Worm (Caenorhabditis elegans) whole organism, L4 larva: ENCODE data around the gene R08C7.11.

Experiments
- F10B5.3 ChIP-seq: sonication (generic microtip); optimal IDR thresholded peaks from 2 replicates; lab custom pipeline; 2016; ENCODE audit warnings: mild to moderate bottlenecking, missing genetic modification characterization, missing compliant biosample characterization
- F26F4.8 ChIP-seq: fragments of 200-800 bp; sonication (Bioruptor generic); conservative IDR thresholded peaks from 2 replicates; pipeline ENCODE4 v1.3.6; 2022; ENCODE audit warnings: missing genetic modification characterization, missing compliant biosample characterization
- F37D6.2 ChIP-seq: sonication (generic microtip); optimal IDR thresholded peaks from 2 replicates; lab custom pipeline; 2016; ENCODE audit warnings: mild to moderate bottlenecking, missing genetic modification characterization, missing compliant biosample characterization
- Y105C5A.15 ChIP-seq: fragments of 200-800 bp; sonication (Bioruptor generic); IDR thresholded peaks from 2 replicates; pipeline ENCODE4 v1.3.6; 2022; ENCODE audit warnings: missing genetic modification characterization, missing compliant biosample characterization
- Y48G9A.11 ChIP-seq: fragments of 200-800 bp; sonication (Bioruptor generic); IDR thresholded peaks from 2 replicates; pipeline ENCODE4 v1.3.6; 2022; ENCODE audit warnings: missing genetic modification reagents, missing genetic modification characterization, missing compliant biosample characterization
- Y5F2A.4 ChIP-seq: fragments of 200-800 bp; sonication (Bioruptor generic); optimal IDR thresholded peaks from 2 replicates; lab custom pipeline; 2018; ENCODE audit warnings: mild to moderate bottlenecking, missing genetic modification characterization, missing compliant biosample characterization
- Y75B8A.6 ChIP-seq: fragments of 200-800 bp; sonication (Bioruptor generic); IDR thresholded peaks from 2 replicates; pipeline ENCODE4 v1.3.6; 2022; ENCODE audit warnings: missing genetic modification reagents, missing genetic modification characterization, missing compliant biosample characterization
- ZK337.2 ChIP-seq: fragments of 200-800 bp; sonication (Bioruptor generic); IDR thresholded peaks from 2 replicates; pipeline ENCODE4 v1.3.6; 2022; ENCODE audit warnings: missing genetic modification reagents, missing genetic modification characterization, missing compliant biosample characterization
- ZK546.5 ChIP-seq, 2 experiments: sonication (generic microtip); optimal IDR thresholded peaks; 2 replicates each; lab custom pipeline; 2017; ENCODE audit warnings: missing biosample characterization in 2 of 2, missing genetic modification characterization in 2 of 2
- aly-2 ChIP-seq: sonication (generic microtip); optimal IDR thresholded peaks from 2 replicates; lab custom pipeline; 2018; ENCODE audit warnings: missing biosample characterization, missing genetic modification characterization
- ama-1 ChIP-seq: fragments of 150-350 bp; optimal IDR thresholded peaks from 2 replicates; lab custom pipeline; 2014; ENCODE audit warnings: inconsistent platforms, mixed read lengths
- attf-4 ChIP-seq: sonication (generic microtip); optimal IDR thresholded peaks from 3 replicates; lab custom pipeline; 2017; ENCODE audit warnings: missing biosample characterization, missing genetic modification characterization
- ceh-82 ChIP-seq: sonication (generic microtip); optimal IDR thresholded peaks from 2 replicates; lab custom pipeline; 2017; ENCODE audit warnings: missing biosample characterization, missing genetic modification characterization
- ces-1 ChIP-seq: fragments of 150-350 bp; sonication (generic microtip); optimal IDR thresholded peaks from 4 replicates; lab custom pipeline; 2014; ENCODE audit warnings: missing biosample characterization, missing genetic modification reagents, missing genetic modification characterization
- cey-2 ChIP-seq: sonication (generic microtip); optimal IDR thresholded peaks from 3 replicates; lab custom pipeline; 2017; ENCODE audit warnings: missing genetic modification characterization, mild to moderate bottlenecking, missing compliant biosample characterization, antibody characterized with exemption, borderline replicate concordance; ENCODE audit not compliant: insufficient read depth
- dmd-6 ChIP-seq: fragments of 200-800 bp; sonication (Bioruptor generic); IDR thresholded peaks from 2 replicates; pipeline ENCODE4 v1.3.6; 2022; ENCODE audit warnings: missing genetic modification reagents, missing genetic modification characterization, missing compliant biosample characterization
- dmd-8 ChIP-seq: fragments of 200-800 bp; sonication (Bioruptor generic); IDR thresholded peaks from 2 replicates; pipeline ENCODE4 v1.3.6; 2022; ENCODE audit warnings: missing genetic modification characterization, missing compliant biosample characterization
- duxl-1 ChIP-seq: sonication (generic microtip); optimal IDR thresholded peaks from 2 replicates; lab custom pipeline; 2016; ENCODE audit warnings: mild to moderate bottlenecking, missing genetic modification characterization, moderate library complexity, missing compliant biosample characterization; ENCODE audit not compliant: poor library complexity
- dve-1 ChIP-seq: sonication (generic microtip); optimal IDR thresholded peaks from 2 replicates; lab custom pipeline; 2017; ENCODE audit warnings: antibody characterized with exemption, mild to moderate bottlenecking, missing genetic modification characterization, missing compliant biosample characterization; ENCODE audit not compliant: insufficient read depth
- fkh-10 ChIP-seq: fragments of 150-350 bp; optimal IDR thresholded peaks from 2 replicates; lab custom pipeline; 2014; ENCODE audit warnings: missing biosample characterization, missing genetic modification reagents, missing genetic modification characterization
- fos-1 ChIP-seq: fragments of 150-350 bp; optimal IDR thresholded peaks from 2 replicates; lab custom pipeline; 2014; ENCODE audit warnings: missing biosample characterization, missing genetic modification characterization
- hif-1 ChIP-seq, 2 experiments: sonication (generic microtip); optimal IDR thresholded peaks; 2 replicates each; lab custom pipeline; 2016 to 2017; ENCODE audit warnings: missing compliant biosample characterization in 2 of 2, missing genetic modification characterization in 2 of 2, missing genetic modification reagents in 2 of 2, missing genotype in 2 of 2, mild to moderate bottlenecking in 1 of 2
- hmg-1.1 ChIP-seq: fragments of 200-800 bp; sonication (Bioruptor generic); IDR thresholded peaks from 2 replicates; pipeline ENCODE4 v1.3.6; 2022; ENCODE audit warnings: missing genetic modification reagents, missing genetic modification characterization, missing compliant biosample characterization
- jun-1 ChIP-seq: fragments of 150-350 bp; optimal IDR thresholded peaks from 2 replicates; lab custom pipeline; 2014; ENCODE audit warnings: missing biosample characterization, missing genetic modification reagents, missing genetic modification characterization
- lin-1 ChIP-seq: fragments of 200-800 bp; sonication (Bioruptor generic); IDR thresholded peaks from 2 replicates; pipeline ENCODE4 v1.3.6; 2022; ENCODE audit warnings: missing genetic modification reagents, missing genetic modification characterization, missing compliant biosample characterization
- lin-15B ChIP-seq: fragments of 150-350 bp; sonication (generic microtip); optimal IDR thresholded peaks from 3 replicates; lab custom pipeline; 2014; ENCODE audit warnings: missing biosample characterization, missing genetic modification characterization
- lin-29 ChIP-seq: fragments of 200-800 bp; sonication (Bioruptor generic); IDR thresholded peaks from 2 replicates; pipeline ENCODE4 v1.3.6; 2022; ENCODE audit warnings: missing genetic modification reagents, missing genetic modification characterization, missing compliant biosample characterization
- lin-38 ChIP-seq: fragments of 200-800 bp; sonication (Bioruptor generic); IDR thresholded peaks from 2 replicates; pipeline ENCODE4 v1.3.6; 2022; ENCODE audit warnings: missing genetic modification reagents, missing genetic modification characterization, missing compliant biosample characterization
- mdl-1 ChIP-seq, 2 experiments: fragments of 150-350 bp in 1 of 2; sonication (generic microtip) in 1 of 2; optimal IDR thresholded peaks; 2 replicates each; lab custom pipeline; 2014 to 2017; ENCODE audit warnings: missing biosample characterization in 2 of 2, missing genetic modification characterization in 2 of 2
- mep-1 ChIP-seq: fragments of 150-350 bp; sonication (generic microtip); optimal IDR thresholded peaks from 3 replicates; lab custom pipeline; 2014; ENCODE audit warnings: missing biosample characterization, missing genetic modification characterization
- mes-2 ChIP-seq: sonication (generic microtip); optimal IDR thresholded peaks from 2 replicates; lab custom pipeline; 2016; ENCODE audit warnings: missing genotype, mild to moderate bottlenecking, missing genetic modification characterization, missing compliant biosample characterization; ENCODE audit not compliant: poor library complexity, severe bottlenecking
- mxl-3 ChIP-seq: fragments of 200-800 bp; sonication (Bioruptor generic); optimal IDR thresholded peaks from 2 replicates; lab custom pipeline; 2018; ENCODE audit warnings: mild to moderate bottlenecking, missing genetic modification characterization, missing compliant biosample characterization
- nhr-25 ChIP-seq: sonication (generic microtip); optimal IDR thresholded peaks from 2 replicates; lab custom pipeline; 2017; ENCODE audit warnings: missing genetic modification characterization, mild to moderate bottlenecking, missing compliant biosample characterization, antibody characterized with exemption, moderate library complexity, borderline replicate concordance; ENCODE audit not compliant: insufficient read depth
- nhr-48 ChIP-seq: sonication (generic microtip); optimal IDR thresholded peaks from 2 replicates; lab custom pipeline; 2016; ENCODE audit warnings: mild to moderate bottlenecking, missing genetic modification characterization, missing compliant biosample characterization
- nhr-76 ChIP-seq: fragments of 150-350 bp; optimal IDR thresholded peaks from 2 replicates; lab custom pipeline; 2014; ENCODE audit warnings: missing biosample characterization, missing genetic modification characterization
- pha-4 ChIP-seq, 2 experiments: fragments of 150-350 bp in 1 of 2; fragments of 200-800 bp in 1 of 2; sonication (Bioruptor generic) in 1 of 2; IDR thresholded peaks in 1 of 2; optimal IDR thresholded peaks in 1 of 2; 2 replicates each; pipeline versions ENCODE4 v1.3.6 to Lab custom; 2014 to 2022; ENCODE audit warnings: missing genetic modification characterization in 2 of 2, missing genetic modification reagents in 2 of 2, missing biosample characterization in 1 of 2, missing compliant biosample characterization in 1 of 2
- php-3 ChIP-seq: fragments of 200-800 bp; sonication (Bioruptor generic); IDR thresholded peaks from 2 replicates; pipeline ENCODE4 v1.3.6; 2022; ENCODE audit warnings: missing genetic modification reagents, missing genetic modification characterization, missing compliant biosample characterization
- sdz-12 ChIP-seq: fragments of 200-800 bp; sonication (Bioruptor generic); optimal IDR thresholded peaks from 2 replicates; lab custom pipeline; 2018; ENCODE audit warnings: mild to moderate bottlenecking, missing genetic modification characterization, missing compliant biosample characterization
- skn-1 ChIP-seq: fragments of 150-350 bp; optimal IDR thresholded peaks from 2 replicates; lab custom pipeline; 2014; ENCODE audit warnings: missing biosample characterization, missing genetic modification characterization
- tag-97 ChIP-seq: fragments of 200-800 bp; sonication (Bioruptor generic); IDR thresholded peaks from 2 replicates; pipeline ENCODE4 v1.3.6; 2022; ENCODE audit warnings: missing genetic modification characterization, missing compliant biosample characterization
- unc-130 ChIP-seq: sonication (generic microtip); optimal IDR thresholded peaks from 2 replicates; lab custom pipeline; 2016; ENCODE audit warnings: missing genetic modification reagents, missing genetic modification characterization, missing compliant biosample characterization
- unc-39 ChIP-seq: sonication (generic microtip); optimal IDR thresholded peaks from 2 replicates; lab custom pipeline; 2017; ENCODE audit warnings: missing biosample characterization, missing genetic modification characterization
- unc-62 ChIP-seq, 3 experiments: fragments of 150-350 bp in 1 of 3; sonication (generic microtip); optimal IDR thresholded peaks in 2 of 3; peaks in 1 of 3; 1 replicate in 1 of 3; 2 replicates in 2 of 3; lab custom pipeline; 2014 to 2017; ENCODE audit warnings: missing biosample characterization in 3 of 3, missing genetic modification characterization in 3 of 3, missing genetic modification reagents in 3 of 3, missing genotype in 1 of 3
- vab-7 ChIP-seq: fragments of 200-800 bp; sonication (Bioruptor generic); IDR thresholded peaks from 2 replicates; pipeline ENCODE4 v1.3.6; 2022; ENCODE audit warnings: missing genetic modification reagents, missing genetic modification characterization, missing compliant biosample characterization
- zag-1 ChIP-seq: fragments of 150-350 bp; optimal IDR thresholded peaks from 2 replicates; lab custom pipeline; 2014; ENCODE audit warnings: missing biosample characterization, missing genetic modification characterization
- zfp-2 ChIP-seq: sonication (generic microtip); optimal IDR thresholded peaks from 2 replicates; lab custom pipeline; 2016; ENCODE audit warnings: mild to moderate bottlenecking, missing genetic modification characterization, missing compliant biosample characterization
- zip-11 ChIP-seq: fragments of 200-800 bp; sonication (Bioruptor generic); IDR thresholded peaks from 2 replicates; pipeline ENCODE4 v1.3.6; 2022; ENCODE audit warnings: missing genetic modification characterization, missing compliant biosample characterization
- zip-2 ChIP-seq: fragments of 150-350 bp; optimal IDR thresholded peaks from 2 replicates; lab custom pipeline; 2014; ENCODE audit warnings: missing biosample characterization, missing genetic modification characterization

The R08C7.11 gene

DNA sequence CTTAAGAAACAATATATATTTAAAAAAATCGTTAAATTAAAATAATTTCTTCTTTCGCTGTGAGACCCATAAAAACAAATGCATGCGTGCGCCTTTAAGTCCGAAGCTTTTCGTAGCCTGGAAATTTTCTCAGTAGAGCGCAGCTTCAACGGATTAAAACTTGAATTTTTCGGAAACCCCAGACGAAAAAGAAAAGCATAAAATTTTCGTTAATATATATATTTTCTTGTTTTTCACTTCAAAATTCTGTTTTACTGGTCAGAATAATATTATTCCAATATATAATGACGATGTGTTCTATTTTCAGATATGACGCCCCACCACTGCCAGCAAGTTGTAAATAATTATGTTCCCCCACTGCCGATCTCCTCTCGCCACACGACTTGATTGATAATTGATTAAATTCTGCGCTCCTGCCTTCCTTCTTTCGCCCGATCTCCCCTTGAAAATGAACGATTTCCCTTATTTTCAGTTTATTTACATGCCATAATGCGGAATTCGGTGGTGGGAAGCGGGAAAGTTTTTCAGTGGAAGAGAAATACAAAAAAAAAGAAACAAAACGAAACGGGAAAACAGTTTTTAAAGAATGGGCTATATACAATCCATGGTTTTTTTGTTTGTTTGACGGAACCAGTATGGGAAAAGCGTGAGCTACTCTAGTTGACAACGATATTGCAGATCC, 13.4 kb upstream of the R08C7.11 start (continued):
- TF ChIP-seq ceh-82 (tag; lab: Kevin White, UChicago) (no peak), unc-130 (GFP tag; lab: Kevin White, UChicago) (peak; percentile 44), nhr-48 (peak; percentile 51), jun-1 (tag; lab: Kevin White, UChicago) (no peak), F26F4.8 (GFP tag; lab: Robert Waterston, UW) (no peak), php-3 (0 out of 2 replicates have a peak, but pooled peaks have one; percentile 31), hmg-1.1 (GFP tag; lab: Robert Waterston, UW) (no peak), lin-29 (no peak), cey-2 (tag; lab: Kevin White, UChicago) (no peak), skn-1 (tag; lab: Kevin White, UChicago) (no peak), ces-1 (GFP tag; lab: Kevin White, UChicago) (no peak), F10B5.3 (no peak), zip-11 (GFP tag; lab: Robert Waterston, UW) (no peak), dve-1 (tag; lab: Kevin White, UChicago) (no peak), zip-2 (tag; lab: Kevin White, UChicago) (peak; percentile 29), nhr-25 (no peak), lin-38 (GFP tag; lab: Robert Waterston, UW) (peak; percentile 65), duxl-1 (tag; lab: Kevin White, UChicago) (no peak), nhr-76 (tag; lab: Kevin White, UChicago) (no peak), mxl-3 (GFP tag; lab: Kevin White, UChicago) (peak; percentile 31), zag-1 (tag; lab: Kevin White, UChicago) (no peak), ZK337.2 (GFP tag; lab: Robert Waterston, UW) (0 out of 2 replicates have a peak, but pooled peaks have one; percentile 22), fos-1 (no peak), tag-97 (no peak), zfp-2 (tag; lab: Kevin White, UChicago) (peak; percentile 22), dmd-8 (0 out of 2 replicates have a peak, but pooled peaks have one; percentile 30), lin-1 (peak; percentile 59; the same call in 1 of the 2 replicates), Y48G9A.11 (GFP tag; lab: Robert Waterston, UW) (no peak), sdz-12 (GFP tag; lab: Kevin White, UChicago) (peak; percentile 56), pha-4 (GFP tag; IDR thresholded peaks at IDR 0.05; lab: Robert Waterston, UW) (no peak), pha-4 (tag; optimal IDR thresholded peaks at IDR 0.05; lab: Kevin White, UChicago) (peak; percentile 11), unc-39 (tag; lab: Kevin White, UChicago) (no peak), ama-1 (lab: Kevin White, UChicago) (peak; percentile 99), dmd-6 (GFP tag; lab: Robert Waterston, UW) (no peak; the same call in 1 of the 2 replicates), mep-1 (peak; percentile 72), Y105C5A.15 (GFP tag; lab: Robert Waterston, UW) (0 out of 2 replicates have a peak, but pooled peaks have one; percentile 40), mdl-1 (tag; optimal IDR thresholded peaks at IDR 0.05; lab: Kevin White, UChicago) (no peak), aly-2 (tag; lab: Kevin White, UChicago) (no peak), vab-7 (GFP tag; lab: Robert Waterston, UW) (0 out of 2 replicates have a peak, but pooled peaks have one; percentile 4), attf-4 (no peak), unc-62 (GFP tag; optimal IDR thresholded peaks at IDR 0.05 in 1 of 2; lab: Kevin White, UChicago) (peak in 1 of 2 experiments; percentile 63), unc-62 (tag; optimal IDR thresholded peaks at IDR 0.05; lab: Kevin White, UChicago) (no peak), fkh-10 (no peak), Y75B8A.6 (GFP tag; lab: Robert Waterston, UW) (peak; percentile 3; the same call in 1 of the 2 replicates), F37D6.2 (tag; lab: Kevin White, UChicago) (no peak), hif-1 (tag; optimal IDR thresholded peaks at IDR 0.05; lab: Kevin White, UChicago) (peak; percentile 26 to 65), ZK546.5 (tag; optimal IDR thresholded peaks at IDR 0.05; lab: Kevin White, UChicago) (no peak), mes-2 (tag; lab: Kevin White, UChicago) (peak; percentile 12), Y5F2A.4 (GFP tag; lab: Kevin White, UChicago) (peak; percentile 21), lin-15B (tag; lab: Kevin White, UChicago) (no peak)
